Comparison of ENCODE assay signal across 2 worm cellular contexts in the genomic region with DNA sequence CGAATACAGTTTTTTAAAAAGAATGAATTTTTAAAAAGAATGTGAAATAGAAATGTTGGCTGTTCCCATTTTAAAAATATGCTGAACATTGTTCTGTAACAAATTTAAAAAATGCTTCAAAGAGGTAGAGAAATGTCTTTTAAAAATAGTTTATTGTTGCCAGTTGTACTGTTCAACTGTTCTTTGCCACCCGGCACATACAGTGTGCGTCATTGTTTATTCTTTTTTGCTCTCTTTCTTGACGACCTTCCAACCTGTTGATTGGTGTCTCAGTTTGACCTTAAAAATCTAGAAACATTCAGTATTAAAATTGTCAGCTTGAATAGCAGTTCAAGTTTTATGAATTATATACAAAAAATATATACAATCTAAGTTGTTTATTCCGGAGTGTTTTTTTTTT.
TF ChIP-seq lines count a peak whose summit lies in the region.

No protein-coding gene starts in this region.

TF ChIP-seq in whole organism, L3 larva, 47 proteins besides CTCF, POLR2A, EP300 and RAD21:
- TF ChIP-seq aly-2 (tag; optimal IDR thresholded peaks at IDR 0.05; lab: Kevin White, UChicago) (no peak), egl-5 (tag; optimal IDR thresholded peaks at IDR 0.05; lab: Kevin White, UChicago) (no peak), lin-15B (tag; optimal IDR thresholded peaks at IDR 0.05; lab: Kevin White, UChicago) (no peak), lin-39 (tag; optimal IDR thresholded peaks at IDR 0.05; lab: Kevin White, UChicago) (no peak), pha-4 (tag; optimal IDR thresholded peaks at IDR 0.05; lab: Kevin White, UChicago) (peak; percentile 54)

TF ChIP-seq in whole organism, L4 larva, 104 proteins besides CTCF, POLR2A, EP300 and RAD21:
- TF ChIP-seq dve-1 (tag; optimal IDR thresholded peaks at IDR 0.05; lab: Kevin White, UChicago; ENCODE audit: insufficient read depth) (peak; percentile 19), set-16 (GFP tag; IDR thresholded peaks at IDR 0.05; lab: Robert Waterston, UW) (no peak), daf-16 (GFP tag; optimal IDR thresholded peaks at IDR 0.05; lab: Kevin White, UChicago) (no peak), daf-16 (tag; optimal IDR thresholded peaks at IDR 0.05; lab: Kevin White, UChicago) (peak; percentile 67), nhr-76 (tag; optimal IDR thresholded peaks at IDR 0.05; lab: Kevin White, UChicago) (no peak), dmd-8 (GFP tag; IDR thresholded peaks at IDR 0.05; lab: Robert Waterston, UW) (no peak)
